Fruit fly (Drosophila melanogaster) whole organism, larva: ENCODE results near the gene CG4911.

Experiments
- noc ChIP-seq: fragments of 200-800 bp; sonication (Bioruptor generic); optimal IDR thresholded peaks from 3 replicates; lab custom pipeline; 2019; ENCODE audit warnings: missing biosample characterization, mild to moderate bottlenecking, missing genetic modification characterization, moderate library complexity

The CG4911 gene

dm6 chr3L:9072731-9073385 lies at the start of gene CG4911, which contains the start of gene CG4942:
CG4911 (minus strand) TSS chr3L:9072731.
CG4942 (plus strand) TSS chr3L:9073105.
- peak; percentile 51 for TF ChIP-seq noc (tag; lab: Kevin White, UChicago)

- no peak for TF ChIP-seq noc (tag; lab: Kevin White, UChicago)
These were observed 48.8 kb upstream of the CG4911 start for dm6 chr3L:9121289-9121688.

- no peak for TF ChIP-seq noc (tag; lab: Kevin White, UChicago)
These were observed 47.0 kb upstream of the CG4911 start for dm6 chr3L:9119564-9119963.

- no peak for TF ChIP-seq noc (tag; lab: Kevin White, UChicago)
These were observed 43.1 kb upstream of the CG4911 start for dm6 chr3L:9115654-9116053.

- TF ChIP-seq noc (tag; lab: Kevin White, UChicago): no peak
These were observed 41.9 kb upstream of the CG4911 start for dm6 chr3L:9114404-9114803.

dm6 chr3L:9113582-9114282 lies 41.2 kb upstream of the CG4911 start:
- no peak for TF ChIP-seq noc (tag; lab: Kevin White, UChicago)

dm6 chr3L:9096648-9097047 lies 24.1 kb upstream of the CG4911 start, which contains the start of gene CG13315:
CG13315 (plus strand) TSS chr3L:9096877.
- peak; percentile 18 for TF ChIP-seq noc (tag; lab: Kevin White, UChicago)

- TF ChIP-seq noc (tag; lab: Kevin White, UChicago): no peak
These were observed 23.2 kb upstream of the CG4911 start for dm6 chr3L:9095704-9096103.

dm6 chr3L:9094980-9095425 lies 22.5 kb upstream of the CG4911 start:
- TF ChIP-seq noc (tag; lab: Kevin White, UChicago): peak; percentile 42

dm6 chr3L:9092356-9093103 lies 20.0 kb upstream of the CG4911 start, which contains the start of gene CG32032:
CG32032 (plus strand) TSS chr3L:9093053.
- no peak for TF ChIP-seq noc (tag; lab: Kevin White, UChicago)

- peak; percentile 43 for TF ChIP-seq noc (tag; lab: Kevin White, UChicago)
These were observed 2.4 kb upstream of the CG4911 start for dm6 chr3L:9074882-9075281.

dm6 chr3L:9074285-9074684 lies 1.8 kb upstream of the CG4911 start, which contains the start of gene teq:
teq (plus strand) TSS chr3L:9074643.
- TF ChIP-seq noc (tag; lab: Kevin White, UChicago): no peak

dm6 chr3L:9072062-9072730 lies 335 bp downstream of the CG4911 start:
- no peak for TF ChIP-seq noc (tag; lab: Kevin White, UChicago)

dm6 chr3L:9066509-9067021 lies 6.0 kb downstream of the CG4911 start:
- peak; percentile 40 for TF ChIP-seq noc (tag; lab: Kevin White, UChicago)

- TF ChIP-seq noc (tag; lab: Kevin White, UChicago): peak; percentile 91
These were observed 6.5 kb downstream of the CG4911 start, which contains the start of gene Argk1 for dm6 chr3L:9065997-9066441. Argk1 (minus strand) TSS chr3L:9066027.
